Worm (Caenorhabditis elegans) whole organism, early embryonic: ENCODE measurements around the gene cap-2.

Experiments used
- B0310.2 ChIP-seq: sonication (generic microtip); optimal IDR thresholded peaks from 2 replicates; lab custom pipeline; 2016; ENCODE audit warnings: mild to moderate bottlenecking, missing genetic modification characterization, missing compliant biosample characterization
- F13C5.2 ChIP-seq: sonication (generic microtip); optimal IDR thresholded peaks from 2 replicates; lab custom pipeline; 2017; ENCODE audit warnings: mild to moderate bottlenecking, missing genetic modification characterization, inconsistent platforms, missing compliant biosample characterization
- aly-1 ChIP-seq: sonication (generic microtip); optimal IDR thresholded peaks from 2 replicates; lab custom pipeline; 2016; ENCODE audit warnings: missing genetic modification characterization, missing compliant biosample characterization
- ama-1 ChIP-seq: fragments of 150-350 bp; optimal IDR thresholded peaks from 2 replicates; lab custom pipeline; 2014
- ceh-13 ChIP-seq: fragments of 200-800 bp; sonication (Bioruptor generic); optimal IDR thresholded peaks from 2 replicates; lab custom pipeline; 2018; ENCODE audit warnings: mild to moderate bottlenecking, missing genetic modification characterization, missing compliant biosample characterization
- ceh-36 ChIP-seq: sonication (generic microtip); optimal IDR thresholded peaks from 2 replicates; lab custom pipeline; 2016; ENCODE audit warnings: missing genetic modification characterization, inconsistent platforms, missing compliant biosample characterization
- ets-7 ChIP-seq: sonication (generic microtip); optimal IDR thresholded peaks from 2 replicates; lab custom pipeline; 2016; ENCODE audit warnings: missing genotype, missing genetic modification characterization, missing compliant biosample characterization
- flt-1 ChIP-seq: fragments of 200-800 bp; sonication (Bioruptor generic); IDR thresholded peaks from 2 replicates; pipeline ENCODE4 v1.3.6; 2022; ENCODE audit warnings: missing genetic modification characterization, missing compliant biosample characterization
- hmbx-1 ChIP-seq: sonication (generic microtip); optimal IDR thresholded peaks from 2 replicates; lab custom pipeline; 2016; ENCODE audit warnings: mild to moderate bottlenecking, missing genetic modification characterization, missing compliant biosample characterization
- hmg-4 ChIP-seq: fragments of 200-800 bp; sonication (Bioruptor generic); optimal IDR thresholded peaks from 2 replicates; lab custom pipeline; 2018; ENCODE audit warnings: mild to moderate bottlenecking, missing genetic modification characterization, missing compliant biosample characterization
- hnd-1 ChIP-seq: sonication (generic microtip); optimal IDR thresholded peaks from 2 replicates; lab custom pipeline; 2016; ENCODE audit warnings: missing genetic modification characterization, missing compliant biosample characterization
- pes-1 ChIP-seq: fragments of 200-800 bp; sonication (Bioruptor generic); IDR thresholded peaks from 2 replicates; pipeline ENCODE4 v1.3.6; 2022; ENCODE audit warnings: missing genetic modification reagents, missing genetic modification characterization, missing compliant biosample characterization
- scrt-1 ChIP-seq: fragments of 200-800 bp; sonication (Bioruptor generic); IDR thresholded peaks from 2 replicates; pipeline ENCODE4 v1.3.6; 2022; ENCODE audit warnings: missing genetic modification characterization, missing compliant biosample characterization
- sea-1 ChIP-seq: fragments of 200-800 bp; sonication (Bioruptor generic); conservative IDR thresholded peaks from 2 replicates; pipeline ENCODE4 v1.3.6; 2022; ENCODE audit warnings: missing genetic modification characterization, missing compliant biosample characterization
- tbx-11 ChIP-seq: fragments of 200-800 bp; sonication (Bioruptor generic); IDR thresholded peaks from 2 replicates; pipeline ENCODE4 v1.3.6; 2022; ENCODE audit warnings: missing genetic modification characterization, missing compliant biosample characterization
- tbx-37 ChIP-seq: fragments of 200-800 bp; sonication (Bioruptor generic); conservative IDR thresholded peaks from 2 replicates; pipeline ENCODE4 v1.3.6; 2022; ENCODE audit warnings: missing genetic modification reagents, missing genetic modification characterization, missing compliant biosample characterization
- tra-4 ChIP-seq: sonication (generic microtip); optimal IDR thresholded peaks from 2 replicates; lab custom pipeline; 2017; ENCODE audit warnings: missing genetic modification characterization, missing compliant biosample characterization

Gene cap-2

DNA sequence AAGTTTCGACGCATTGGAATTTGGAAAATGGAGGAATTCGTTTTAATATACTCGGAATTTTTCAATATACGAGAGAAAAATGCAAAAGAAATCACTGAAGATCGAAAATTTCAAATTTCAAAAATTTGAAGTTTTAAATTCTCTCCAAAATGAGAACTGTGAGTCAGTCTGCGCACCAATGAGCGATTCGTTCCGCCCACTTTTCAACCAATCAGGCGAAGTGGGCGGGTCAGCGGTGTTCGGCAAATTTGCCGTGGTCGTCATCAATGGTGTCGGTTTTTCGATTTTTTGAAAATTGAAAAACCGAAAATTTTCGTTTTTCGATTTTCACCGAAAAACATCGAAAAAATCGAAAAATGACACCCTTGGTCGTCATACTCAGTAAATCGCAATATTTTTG is 30.4 kb upstream of the cap-2 start:
- no peak for TF ChIP-seq ama-1
- no peak for TF ChIP-seq F13C5.2 (tag; lab: Kevin White, UChicago)
- TF ChIP-seq flt-1 (GFP tag; lab: Robert Waterston, UW): no peak
- TF ChIP-seq hmbx-1 (tag; lab: Kevin White, UChicago): no peak
- no peak for TF ChIP-seq ets-7 (tag; lab: Kevin White, UChicago)
- TF ChIP-seq aly-1 (tag; lab: Kevin White, UChicago): no peak
- TF ChIP-seq tbx-11 (GFP tag; lab: Robert Waterston, UW): no peak
- TF ChIP-seq tbx-37: no peak
- TF ChIP-seq tra-4 (tag; lab: Kevin White, UChicago): no peak
- no peak for TF ChIP-seq B0310.2 (tag; lab: Kevin White, UChicago)
- no peak for TF ChIP-seq pes-1 (GFP tag; lab: Robert Waterston, UW)
- no peak for TF ChIP-seq hnd-1
- TF ChIP-seq sea-1: no peak
- TF ChIP-seq scrt-1 (GFP tag; lab: Robert Waterston, UW): no peak

DNA sequence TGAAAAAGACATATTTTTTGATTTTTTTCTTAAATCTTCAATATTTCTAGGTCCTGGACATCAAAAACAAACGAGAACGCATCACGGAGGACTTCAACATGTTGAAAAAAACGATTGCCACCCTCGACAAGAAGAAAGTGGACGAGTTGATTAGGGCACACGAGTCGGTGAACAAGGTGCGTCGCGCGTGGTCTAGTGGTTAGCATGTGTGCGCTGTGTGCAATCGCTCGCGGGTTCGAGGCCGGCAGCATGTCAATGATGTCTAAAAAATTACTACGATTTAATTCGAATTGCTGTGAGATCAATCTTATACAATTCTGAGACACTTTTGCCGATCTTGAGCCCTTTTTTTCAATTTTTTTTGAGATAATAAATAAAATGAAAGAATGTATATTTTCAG is 28.9 kb upstream of the cap-2 start:
- TF ChIP-seq ceh-13 (GFP tag; lab: Kevin White, UChicago) (peak; percentile 96), tbx-37 (peak; percentile 93), pes-1 (GFP tag; lab: Robert Waterston, UW) (peak; percentile 96), ets-7 (tag; lab: Kevin White, UChicago) (peak; percentile 83), scrt-1 (GFP tag; lab: Robert Waterston, UW) (peak; percentile 98), hmbx-1 (tag; lab: Kevin White, UChicago) (peak; percentile 92), F13C5.2 (tag; lab: Kevin White, UChicago) (peak; percentile 97), ama-1 (peak; percentile 89), tbx-11 (GFP tag; lab: Robert Waterston, UW) (peak; percentile 94), hmg-4 (GFP tag; lab: Kevin White, UChicago) (peak; percentile 99), flt-1 (GFP tag; lab: Robert Waterston, UW) (peak; percentile 96), tra-4 (tag; lab: Kevin White, UChicago) (peak; percentile 94), B0310.2 (tag; lab: Kevin White, UChicago) (peak; percentile 89), sea-1 (peak; percentile 92), aly-1 (tag; lab: Kevin White, UChicago) (peak; percentile 96), ceh-36 (tag; lab: Kevin White, UChicago) (peak; percentile 96), hnd-1 (peak; percentile 91)

DNA sequence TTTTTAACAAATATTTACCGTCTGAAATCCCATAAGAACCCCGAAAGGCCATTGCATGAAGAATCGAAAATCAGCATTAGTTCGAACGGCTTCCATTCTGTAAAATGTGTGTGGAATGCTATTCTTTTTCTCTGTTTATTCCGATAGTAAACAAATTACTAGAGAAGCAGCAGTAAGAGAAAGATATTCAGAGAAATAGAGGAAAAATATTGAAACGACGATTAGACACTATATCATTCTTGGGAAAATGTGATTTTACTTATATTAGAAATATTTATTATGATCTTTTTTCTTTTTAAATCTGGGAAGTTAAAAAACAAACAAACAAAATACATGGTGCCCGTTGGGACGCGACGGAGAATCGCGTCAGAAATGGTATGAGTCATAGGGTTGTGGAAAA is 25.5 kb upstream of the cap-2 start, which contains the start of gene M106.8:
TSS of gene M106.8 (minus strand) at position 101 of the 400 bp plus-strand sequence.
- TF ChIP-seq tbx-37: no peak
- TF ChIP-seq B0310.2 (tag; lab: Kevin White, UChicago): no peak
- TF ChIP-seq hmbx-1 (tag; lab: Kevin White, UChicago): no peak
- TF ChIP-seq flt-1 (GFP tag; lab: Robert Waterston, UW): no peak
- no peak for TF ChIP-seq aly-1 (tag; lab: Kevin White, UChicago)
- no peak for TF ChIP-seq scrt-1 (GFP tag; lab: Robert Waterston, UW)
- TF ChIP-seq sea-1: no peak
- no peak for TF ChIP-seq pes-1 (GFP tag; lab: Robert Waterston, UW)
- no peak for TF ChIP-seq F13C5.2 (tag; lab: Kevin White, UChicago)
- no peak for TF ChIP-seq hnd-1
- TF ChIP-seq ceh-13 (GFP tag; lab: Kevin White, UChicago): no peak
- no peak for TF ChIP-seq tra-4 (tag; lab: Kevin White, UChicago)
- TF ChIP-seq hmg-4 (GFP tag; lab: Kevin White, UChicago): no peak

DNA sequence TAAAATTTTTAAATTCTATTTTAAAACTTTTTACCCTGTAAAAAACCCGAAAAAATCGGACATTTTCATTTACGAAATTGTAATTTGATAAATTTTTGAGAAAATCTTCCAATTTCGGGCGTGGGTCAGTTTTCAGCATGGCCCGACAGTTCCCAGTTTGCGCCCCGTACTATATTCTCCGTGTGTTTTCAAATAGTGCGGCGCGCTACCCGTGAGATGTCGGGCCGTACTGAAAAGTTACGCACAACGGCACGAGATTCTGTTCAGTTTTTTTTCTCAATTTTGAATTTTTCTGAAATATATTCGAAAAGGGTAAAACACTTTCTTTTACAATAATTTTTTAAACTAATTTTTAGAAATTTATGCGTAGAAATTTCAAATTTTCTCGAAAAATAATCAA is 21.9 kb upstream of the cap-2 start:
- TF ChIP-seq tbx-11 (GFP tag; lab: Robert Waterston, UW) (no peak), pes-1 (GFP tag; lab: Robert Waterston, UW) (no peak), flt-1 (GFP tag; lab: Robert Waterston, UW) (no peak), ama-1 (no peak), hnd-1 (no peak), hmbx-1 (tag; lab: Kevin White, UChicago) (no peak), ceh-36 (tag; lab: Kevin White, UChicago) (no peak), scrt-1 (GFP tag; lab: Robert Waterston, UW) (no peak), tra-4 (tag; lab: Kevin White, UChicago) (no peak), aly-1 (tag; lab: Kevin White, UChicago) (no peak), sea-1 (no peak), tbx-37 (no peak), B0310.2 (tag; lab: Kevin White, UChicago) (no peak), ets-7 (tag; lab: Kevin White, UChicago) (no peak), F13C5.2 (tag; lab: Kevin White, UChicago) (no peak), hmg-4 (GFP tag; lab: Kevin White, UChicago) (no peak), ceh-13 (GFP tag; lab: Kevin White, UChicago) (no peak)

DNA sequence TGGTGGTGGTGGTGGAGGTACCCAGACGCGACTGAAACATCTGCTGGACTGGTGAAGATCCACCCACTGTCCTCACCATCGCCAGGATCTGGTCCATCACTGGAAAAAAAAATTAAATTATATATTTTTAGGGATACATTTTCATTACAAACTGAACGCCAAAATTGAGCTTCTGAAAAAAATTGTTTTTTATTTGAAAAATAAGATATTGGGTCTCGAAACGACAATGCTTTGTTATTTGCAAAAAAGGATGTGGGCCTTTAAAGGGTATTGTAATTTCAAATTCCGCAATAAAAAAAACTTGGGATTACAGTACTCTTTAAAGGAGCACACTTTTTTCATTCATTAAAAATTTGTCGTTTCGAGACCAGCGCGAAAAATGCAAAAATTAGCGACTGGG is 19.1 kb upstream of the cap-2 start, which contains the start of gene M106.2:
TSS of gene M106.2 (minus strand) at position 101 of the 400 bp plus-strand sequence.
- TF ChIP-seq tbx-37: no peak
- TF ChIP-seq aly-1 (tag; lab: Kevin White, UChicago): no peak
- TF ChIP-seq ceh-36 (tag; lab: Kevin White, UChicago): no peak
- no peak for TF ChIP-seq tbx-11 (GFP tag; lab: Robert Waterston, UW)
- no peak for TF ChIP-seq ceh-13 (GFP tag; lab: Kevin White, UChicago)
- TF ChIP-seq ama-1: no peak
- TF ChIP-seq hmg-4 (GFP tag; lab: Kevin White, UChicago): no peak
- no peak for TF ChIP-seq B0310.2 (tag; lab: Kevin White, UChicago)
- no peak for TF ChIP-seq flt-1 (GFP tag; lab: Robert Waterston, UW)

DNA sequence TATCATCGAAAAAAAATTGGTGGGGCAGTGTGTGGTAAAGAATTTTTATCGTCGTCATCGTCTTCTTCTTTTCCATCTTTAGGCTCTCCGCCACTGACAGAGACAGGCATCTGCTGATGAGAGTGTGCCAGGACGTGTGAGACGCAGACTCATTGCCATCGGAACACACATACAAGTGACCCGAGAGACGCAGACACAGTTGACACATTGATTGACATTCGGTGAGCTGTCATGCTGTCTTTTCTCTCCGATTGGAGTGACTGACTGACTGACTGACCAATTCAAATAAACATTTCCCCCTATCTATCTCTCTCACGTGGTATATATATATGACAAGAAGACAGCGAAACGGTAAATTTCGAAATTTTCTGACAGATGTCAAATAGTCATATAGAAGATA is 17.9 kb upstream of the cap-2 start:
- TF ChIP-seq ets-7 (tag; lab: Kevin White, UChicago) (no peak), pes-1 (GFP tag; lab: Robert Waterston, UW) (no peak), hmg-4 (GFP tag; lab: Kevin White, UChicago) (peak; percentile 46), B0310.2 (tag; lab: Kevin White, UChicago) (no peak)

DNA sequence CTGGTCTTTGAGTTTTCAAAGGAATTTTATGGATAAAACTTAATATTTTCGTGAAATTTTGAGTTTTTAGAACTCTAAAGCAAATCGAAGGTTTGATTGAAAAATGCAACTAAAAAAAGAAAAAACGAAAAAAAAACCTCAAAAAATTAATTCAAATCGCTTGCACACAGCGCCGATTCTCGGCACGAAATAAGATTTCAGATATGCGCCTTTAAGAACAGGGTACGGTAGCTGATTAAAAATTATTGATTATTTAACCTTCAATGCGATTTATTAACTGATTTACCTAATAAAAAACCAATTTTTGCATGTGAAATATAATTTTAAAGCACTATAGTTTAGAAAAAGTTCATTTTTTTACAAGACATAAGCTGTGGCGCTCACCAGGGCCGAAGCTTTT is 16.1 kb upstream of the cap-2 start:
- TF ChIP-seq hmg-4 (GFP tag; lab: Kevin White, UChicago) (no peak), ceh-36 (tag; lab: Kevin White, UChicago) (no peak), F13C5.2 (tag; lab: Kevin White, UChicago) (no peak), hnd-1 (no peak), ama-1 (no peak), flt-1 (GFP tag; lab: Robert Waterston, UW) (no peak), hmbx-1 (tag; lab: Kevin White, UChicago) (no peak), ceh-13 (GFP tag; lab: Kevin White, UChicago) (no peak), tbx-37 (no peak), scrt-1 (GFP tag; lab: Robert Waterston, UW) (no peak), pes-1 (GFP tag; lab: Robert Waterston, UW) (no peak), B0310.2 (tag; lab: Kevin White, UChicago) (no peak)
